Worm (Caenorhabditis elegans) whole organism, young adult: ENCODE data around the gene srbc-32.

Experiments
- B0035.1 ChIP-seq: sonication (generic microtip); optimal IDR thresholded peaks from 2 replicates; lab custom pipeline; 2016; ENCODE audit warnings: missing genetic modification characterization, mild to moderate bottlenecking, missing compliant biosample characterization, missing genotype, missing genetic modification reagents
- B0261.1 ChIP-seq: sonication (generic microtip); optimal IDR thresholded peaks from 2 replicates; lab custom pipeline; 2016; ENCODE audit warnings: mild to moderate bottlenecking, missing genetic modification characterization, moderate library complexity, missing compliant biosample characterization
- F33H1.4 ChIP-seq: fragments of 200-800 bp; sonication (Bioruptor generic); IDR thresholded peaks from 2 replicates; pipeline ENCODE4 v1.3.6; 2022; ENCODE audit warnings: missing genetic modification reagents, missing genetic modification characterization, missing compliant biosample characterization
- F37B4.10 ChIP-seq: fragments of 200-800 bp; sonication (Bioruptor generic); IDR thresholded peaks from 2 replicates; pipeline ENCODE4 v1.3.6; 2022; ENCODE audit warnings: missing genetic modification characterization, missing compliant biosample characterization
- F39B2.1 ChIP-seq: fragments of 200-800 bp; sonication (Bioruptor generic); IDR thresholded peaks from 2 replicates; pipeline ENCODE4 v1.3.6; 2022; ENCODE audit warnings: missing genetic modification reagents, missing genetic modification characterization, missing compliant biosample characterization
- F55B11.4 ChIP-seq: sonication (generic microtip); optimal IDR thresholded peaks from 2 replicates; lab custom pipeline; 2016; ENCODE audit warnings: missing compliant biosample characterization, missing genetic modification characterization, borderline replicate concordance; ENCODE audit not compliant: insufficient read depth
- F57C9.4 ChIP-seq: sonication (generic microtip); optimal IDR thresholded peaks from 2 replicates; lab custom pipeline; 2017; ENCODE audit warnings: mild to moderate bottlenecking, missing genetic modification characterization, missing compliant biosample characterization
- Y53F4B.3 ChIP-seq: fragments of 200-800 bp; sonication (Bioruptor generic); IDR thresholded peaks from 2 replicates; pipeline ENCODE4 v1.3.6; 2022; ENCODE audit warnings: missing genetic modification reagents, missing genetic modification characterization, missing compliant biosample characterization
- atf-7 ChIP-seq: sonication (generic microtip); optimal IDR thresholded peaks from 2 replicates; lab custom pipeline; 2017; ENCODE audit warnings: mild to moderate bottlenecking, missing genetic modification characterization, missing compliant biosample characterization
- attf-3 ChIP-seq: fragments of 200-800 bp; sonication (Bioruptor generic); conservative IDR thresholded peaks from 2 replicates; pipeline ENCODE4 v1.3.6; 2022; ENCODE audit warnings: missing genetic modification reagents, missing genetic modification characterization, missing compliant biosample characterization
- attf-6 ChIP-seq: fragments of 200-800 bp; sonication (Bioruptor generic); IDR thresholded peaks from 2 replicates; pipeline ENCODE4 v1.3.6; 2022; ENCODE audit warnings: missing genetic modification reagents, missing genetic modification characterization, missing compliant biosample characterization
- ccch-3 ChIP-seq: fragments of 200-800 bp; sonication (Bioruptor generic); optimal IDR thresholded peaks from 2 replicates; lab custom pipeline; 2018; ENCODE audit warnings: mild to moderate bottlenecking, missing genetic modification characterization, missing compliant biosample characterization
- cebp-1 ChIP-seq, 2 experiments: fragments of 200-800 bp in 1 of 2; sonication (Bioruptor generic) in 1 of 2; sonication (generic microtip) in 1 of 2; IDR thresholded peaks in 1 of 2; optimal IDR thresholded peaks in 1 of 2; 2 replicates each; pipeline versions ENCODE4 v1.3.6 to Lab custom; 2017 to 2022; ENCODE audit warnings: missing compliant biosample characterization in 2 of 2, missing genetic modification characterization in 2 of 2, mild to moderate bottlenecking in 1 of 2, missing genetic modification reagents in 1 of 2, moderate library complexity in 1 of 2
- dox-1 ChIP-seq: fragments of 200-800 bp; sonication (Bioruptor generic); IDR thresholded peaks from 2 replicates; pipeline ENCODE4 v1.3.6; 2022; ENCODE audit warnings: missing genetic modification reagents, missing genetic modification characterization, missing compliant biosample characterization
- egl-44 ChIP-seq: fragments of 200-800 bp; sonication (Bioruptor generic); IDR thresholded peaks from 2 replicates; pipeline ENCODE4 v1.3.6; 2022; ENCODE audit warnings: missing genetic modification reagents, missing genetic modification characterization, missing compliant biosample characterization
- ekl-4 ChIP-seq: fragments of 200-800 bp; sonication (Bioruptor generic); IDR thresholded peaks from 2 replicates; pipeline ENCODE4 v1.3.6; 2022; ENCODE audit warnings: missing genetic modification reagents, missing genetic modification characterization, missing compliant biosample characterization
- ets-4 ChIP-seq: fragments of 200-800 bp; sonication (Bioruptor generic); optimal IDR thresholded peaks from 2 replicates; lab custom pipeline; 2018; ENCODE audit warnings: mild to moderate bottlenecking, missing genetic modification characterization, missing compliant biosample characterization
- him-1 ChIP-seq: sonication (generic microtip); optimal IDR thresholded peaks from 2 replicates; lab custom pipeline; 2016; ENCODE audit warnings: missing genotype, missing genetic modification reagents, missing genetic modification characterization, missing compliant biosample characterization
- hmg-20 ChIP-seq: fragments of 200-800 bp; sonication (Bioruptor generic); IDR thresholded peaks from 2 replicates; pipeline ENCODE4 v1.3.6; 2022; ENCODE audit warnings: missing genetic modification reagents, missing genetic modification characterization, missing compliant biosample characterization
- hsf-1 ChIP-seq: fragments of 200-800 bp; sonication (Bioruptor generic); IDR thresholded peaks from 2 replicates; pipeline ENCODE4 v1.3.6; 2022; ENCODE audit warnings: missing genetic modification reagents, missing genetic modification characterization, missing compliant biosample characterization
- let-607 ChIP-seq, 2 experiments: fragments of 200-800 bp in 1 of 2; sonication (Bioruptor generic) in 1 of 2; sonication (generic microtip) in 1 of 2; optimal IDR thresholded peaks; 2 replicates each; lab custom pipeline; 2016 to 2018; ENCODE audit warnings: mild to moderate bottlenecking in 2 of 2, missing compliant biosample characterization in 2 of 2, missing genetic modification characterization in 2 of 2, moderate library complexity in 2 of 2, missing genotype in 1 of 2
- lin-54 ChIP-seq: fragments of 200-800 bp; sonication (Bioruptor generic); optimal IDR thresholded peaks from 2 replicates; lab custom pipeline; 2018; ENCODE audit warnings: mild to moderate bottlenecking, missing genetic modification characterization, missing compliant biosample characterization
- madf-10 ChIP-seq: sonication (generic microtip); optimal IDR thresholded peaks from 2 replicates; lab custom pipeline; 2016; ENCODE audit warnings: mild to moderate bottlenecking, missing genetic modification characterization, missing compliant biosample characterization
- madf-3 ChIP-seq: fragments of 200-800 bp; sonication (Bioruptor generic); IDR thresholded peaks from 2 replicates; pipeline ENCODE4 v1.3.6; 2022; ENCODE audit warnings: missing genetic modification reagents, missing genetic modification characterization, missing compliant biosample characterization
- madf-6 ChIP-seq: fragments of 200-800 bp; sonication (Bioruptor generic); IDR thresholded peaks from 2 replicates; pipeline ENCODE4 v1.3.6; 2022; ENCODE audit warnings: missing genetic modification reagents, missing genetic modification characterization, missing compliant biosample characterization
- madf-8 ChIP-seq: fragments of 200-800 bp; sonication (Bioruptor generic); conservative IDR thresholded peaks from 2 replicates; pipeline ENCODE4 v1.3.6; 2022; ENCODE audit warnings: missing genetic modification reagents, missing genetic modification characterization, missing compliant biosample characterization
- mcd-1 ChIP-seq: fragments of 200-800 bp; sonication (Bioruptor generic); IDR thresholded peaks from 2 replicates; pipeline ENCODE4 v1.3.6; 2022; ENCODE audit warnings: missing genetic modification reagents, missing genetic modification characterization, missing compliant biosample characterization
- mes-4 ChIP-seq: sonication (generic microtip); optimal IDR thresholded peaks from 2 replicates; lab custom pipeline; 2016; ENCODE audit warnings: missing genotype, missing genetic modification characterization, missing compliant biosample characterization
- mxl-1 ChIP-seq: sonication (generic microtip); optimal IDR thresholded peaks from 2 replicates; lab custom pipeline; 2016; ENCODE audit warnings: missing genetic modification characterization, missing compliant biosample characterization
- nfya-1 ChIP-seq: sonication (generic microtip); optimal IDR thresholded peaks from 2 replicates; lab custom pipeline; 2017; ENCODE audit warnings: antibody characterized with exemption, missing compliant biosample characterization, missing genetic modification characterization, borderline replicate concordance; ENCODE audit not compliant: insufficient read depth
- nfyb-1 ChIP-seq: fragments of 200-800 bp; sonication (Bioruptor generic); IDR thresholded peaks from 2 replicates; pipeline ENCODE4 v1.3.6; 2022; ENCODE audit warnings: missing genetic modification reagents, missing genetic modification characterization, missing compliant biosample characterization
- nhr-179 ChIP-seq: sonication (generic microtip); optimal IDR thresholded peaks from 2 replicates; lab custom pipeline; 2016; ENCODE audit warnings: mild to moderate bottlenecking, missing genetic modification characterization, missing compliant biosample characterization
- pbrm-1 ChIP-seq: fragments of 200-800 bp; sonication (Bioruptor generic); IDR thresholded peaks from 2 replicates; pipeline ENCODE4 v1.3.6; 2022; ENCODE audit warnings: missing genetic modification reagents, missing genetic modification characterization, missing compliant biosample characterization
- snpc-3.4 ChIP-seq: sonication (generic microtip); optimal IDR thresholded peaks from 2 replicates; lab custom pipeline; 2017; ENCODE audit warnings: missing genetic modification characterization, mild to moderate bottlenecking, missing compliant biosample characterization, antibody characterized with exemption, moderate library complexity, missing genotype, missing genetic modification reagents
- tbp1 ChIP-seq: fragments of 200-800 bp; sonication (Bioruptor generic); optimal IDR thresholded peaks from 2 replicates; lab custom pipeline; 2018; ENCODE audit warnings: mild to moderate bottlenecking, missing genetic modification characterization, missing compliant biosample characterization
- unc-62 ChIP-seq: fragments of 150-350 bp; optimal IDR thresholded peaks from 2 replicates; lab custom pipeline; 2014; ENCODE audit warnings: missing biosample characterization, missing genetic modification reagents, missing genetic modification characterization
- ztf-28 ChIP-seq: fragments of 200-800 bp; sonication (Bioruptor generic); IDR thresholded peaks from 2 replicates; pipeline ENCODE4 v1.3.6; 2022; ENCODE audit warnings: missing genetic modification reagents, missing genetic modification characterization, missing compliant biosample characterization

The srbc-32 gene

ce11 chrV:3524970-3525369 lies 38.2 kb upstream of the srbc-32 start, which contains the start of gene T24A6.7:
TSS of gene T24A6.7 (plus strand) at chrV:3525270.
- TF ChIP-seq ccch-3 (GFP tag; lab: Kevin White, UChicago) = no peak
- no peak for TF ChIP-seq ztf-28
- TF ChIP-seq F33H1.4 (GFP tag; lab: Robert Waterston, UW) = no peak
- TF ChIP-seq lin-54 (GFP tag; lab: Kevin White, UChicago) = no peak
- no peak for TF ChIP-seq F55B11.4 (tag; lab: Kevin White, UChicago)
- TF ChIP-seq ets-4 (GFP tag; lab: Kevin White, UChicago) = no peak
- no peak for TF ChIP-seq let-607 (tag; optimal IDR thresholded peaks at IDR 0.05; lab: Kevin White, UChicago)
- TF ChIP-seq F57C9.4 = no peak
- TF ChIP-seq snpc-3.4 = no peak

ce11 chrV:3523262-3523661 lies 36.5 kb upstream of the srbc-32 start, which contains the start of gene irg-1:
TSS of gene irg-1 (plus strand) at chrV:3523587.
- TF ChIP-seq F39B2.1 (GFP tag; lab: Robert Waterston, UW) (no peak), madf-10 (tag; lab: Kevin White, UChicago) (no peak), cebp-1 (GFP tag; IDR thresholded peaks at IDR 0.05; lab: Robert Waterston, UW) (peak; percentile 25; the same call in 1 of the 2 replicates), cebp-1 (tag; optimal IDR thresholded peaks at IDR 0.05; lab: Kevin White, UChicago) (no peak), unc-62 (no peak)
- TF ChIP-seq, all 124 proteins: peak for 1

- TF ChIP-seq madf-6 (GFP tag; lab: Robert Waterston, UW) (peak; percentile 41; the same call in 1 of the 2 replicates), hsf-1 (GFP tag; lab: Robert Waterston, UW) (peak; percentile 97), dox-1 (peak; percentile 75), nfyb-1 (peak; percentile 43; the same call in 1 of the 2 replicates), Y53F4B.3 (GFP tag; lab: Robert Waterston, UW) (peak; percentile 18; the same call in 1 of the 2 replicates)
These were observed 33.7 kb upstream of the srbc-32 start for ce11 chrV:3520412-3520811.

ce11 chrV:3517889-3518288 lies 31.1 kb upstream of the srbc-32 start, which contains the start of gene str-227:
TSS of gene str-227 (plus strand) at chrV:3518189.
- TF ChIP-seq madf-3 (GFP tag; lab: Robert Waterston, UW) (no peak), hmg-20 (GFP tag; lab: Robert Waterston, UW) (no peak), B0035.1 (tag; lab: Kevin White, UChicago) (no peak), attf-6 (no peak), F37B4.10 (no peak), mxl-1 (tag; lab: Kevin White, UChicago) (no peak), him-1 (tag; lab: Kevin White, UChicago) (no peak), nfya-1 (tag; lab: Kevin White, UChicago) (no peak), atf-7 (no peak), pbrm-1 (GFP tag; lab: Robert Waterston, UW) (no peak), ekl-4 (no peak), egl-44 (GFP tag; lab: Robert Waterston, UW) (no peak), mcd-1 (GFP tag; lab: Robert Waterston, UW) (no peak), madf-8 (GFP tag; lab: Robert Waterston, UW) (no peak), mes-4 (tag; lab: Kevin White, UChicago) (no peak), nhr-179 (tag; lab: Kevin White, UChicago) (no peak), tbp1 (no peak), B0261.1 (tag; lab: Kevin White, UChicago) (no peak), attf-3 (GFP tag; lab: Robert Waterston, UW) (no peak)
